Worm (Caenorhabditis elegans): ENCODE results near the gene amt-4.

- TF ChIP-seq unc-62 (GFP tag; optimal IDR thresholded peaks at IDR 0.05): no peak
- no peak for TF ChIP-seq fkh-10 (GFP tag; optimal IDR thresholded peaks at IDR 0.05)
- TF ChIP-seq ama-1 (optimal IDR thresholded peaks at IDR 0.05): no peak
- no peak for TF ChIP-seq nhr-23 (tag; optimal IDR thresholded peaks at IDR 0.05)
- TF ChIP-seq nhr-12 (tag; optimal IDR thresholded peaks at IDR 0.05): no peak
- TF ChIP-seq nhr-76 (tag; optimal IDR thresholded peaks at IDR 0.05): no peak
- no peak for TF ChIP-seq pha-4 (tag; optimal IDR thresholded peaks at IDR 0.05)
- no peak for TF ChIP-seq nhr-11 (tag; optimal IDR thresholded peaks at IDR 0.05)
- no peak for TF ChIP-seq nhr-25 (tag; optimal IDR thresholded peaks at IDR 0.05)
- TF ChIP-seq ceh-82 (tag; optimal IDR thresholded peaks at IDR 0.05): no peak
- TF ChIP-seq nhr-67 (tag; optimal IDR thresholded peaks at IDR 0.05): no peak
- TF ChIP-seq sea-2 (GFP tag; optimal IDR thresholded peaks at IDR 0.05): no peak
Measured at ce11 chrX:4521166-4521565, 43.9 kb upstream of the amt-4 start.

All from whole organism, L3 larva.